Worm (Caenorhabditis elegans) whole organism, L2 larva: ENCODE measurements around the gene imp-2.

ENCODE experiments used
- C34F6.9 ChIP-seq: fragments of 150-350 bp; optimal IDR thresholded peaks from 2 replicates; lab custom pipeline; 2014; ENCODE audit warnings: missing biosample characterization, missing genetic modification characterization
- F13H6.1 ChIP-seq: sonication (generic microtip); optimal IDR thresholded peaks from 2 replicates; lab custom pipeline; 2016; ENCODE audit warnings: missing genetic modification characterization, missing compliant biosample characterization
- R02D3.7 ChIP-seq: fragments of 150-350 bp; optimal IDR thresholded peaks from 2 replicates; lab custom pipeline; 2014; ENCODE audit warnings: missing biosample characterization, missing genetic modification characterization
- Y55F3AM.14 ChIP-seq: fragments of 200-800 bp; sonication (Bioruptor generic); optimal IDR thresholded peaks from 2 replicates; lab custom pipeline; 2018; ENCODE audit warnings: mild to moderate bottlenecking, missing genetic modification characterization, missing compliant biosample characterization
- ZK546.5 ChIP-seq: sonication (generic microtip); optimal IDR thresholded peaks from 2 replicates; lab custom pipeline; 2017; ENCODE audit warnings: missing biosample characterization, missing genetic modification characterization
- alr-1 ChIP-seq: fragments of 150-350 bp; optimal IDR thresholded peaks from 2 replicates; lab custom pipeline; 2014; ENCODE audit warnings: missing biosample characterization, missing genetic modification characterization
- ama-1 ChIP-seq: fragments of 150-350 bp; optimal IDR thresholded peaks from 2 replicates; lab custom pipeline; 2018; ENCODE audit warnings: inconsistent platforms
- ceh-16 ChIP-seq: fragments of 150-350 bp; optimal IDR thresholded peaks from 2 replicates; lab custom pipeline; 2014; ENCODE audit warnings: missing biosample characterization, missing genetic modification characterization
- crh-2 ChIP-seq: sonication (generic microtip); optimal IDR thresholded peaks from 2 replicates; lab custom pipeline; 2017; ENCODE audit warnings: missing biosample characterization, missing genetic modification characterization
- dmd-4 ChIP-seq: sonication (generic microtip); optimal IDR thresholded peaks from 2 replicates; lab custom pipeline; 2017; ENCODE audit warnings: missing biosample characterization, missing genetic modification characterization
- egl-27 ChIP-seq: sonication (generic microtip); optimal IDR thresholded peaks from 3 replicates; lab custom pipeline; 2017; ENCODE audit warnings: missing biosample characterization, missing genetic modification reagents, missing genetic modification characterization
- elt-3 ChIP-seq: sonication (generic microtip); optimal IDR thresholded peaks from 2 replicates; lab custom pipeline; 2017; ENCODE audit warnings: missing biosample characterization, missing genetic modification characterization
- fos-1 ChIP-seq: fragments of 150-350 bp; optimal IDR thresholded peaks from 2 replicates; lab custom pipeline; 2014; ENCODE audit warnings: missing biosample characterization, missing genetic modification characterization
- gmeb-1 ChIP-seq: fragments of 150-350 bp; optimal IDR thresholded peaks from 2 replicates; lab custom pipeline; 2014; ENCODE audit warnings: missing biosample characterization, missing genetic modification characterization
- lin-11 ChIP-seq: fragments of 150-350 bp; sonication (generic microtip); optimal IDR thresholded peaks from 2 replicates; lab custom pipeline; 2014; ENCODE audit warnings: missing biosample characterization, missing genetic modification characterization, inconsistent platforms, mixed read lengths
- lin-13 ChIP-seq: fragments of 150-350 bp; optimal IDR thresholded peaks from 2 replicates; lab custom pipeline; 2014; ENCODE audit warnings: missing biosample characterization, missing genetic modification reagents, missing genetic modification characterization
- lin-39 ChIP-seq: fragments of 150-350 bp; optimal IDR thresholded peaks from 2 replicates; lab custom pipeline; 2014; ENCODE audit warnings: missing biosample characterization, missing genetic modification reagents, missing genetic modification characterization
- lsy-2 ChIP-seq, 2 experiments: fragments of 150-350 bp in 1 of 2; sonication (generic microtip) in 1 of 2; optimal IDR thresholded peaks; 2 replicates each; lab custom pipeline; 2014 to 2017; ENCODE audit warnings: missing biosample characterization in 2 of 2, missing genetic modification characterization in 2 of 2
- mab-5 ChIP-seq: fragments of 150-350 bp; optimal IDR thresholded peaks from 2 replicates; lab custom pipeline; 2014; ENCODE audit warnings: missing biosample characterization, missing genetic modification characterization
- mbf-1 ChIP-seq: sonication (generic microtip); optimal IDR thresholded peaks from 2 replicates; lab custom pipeline; 2017; ENCODE audit warnings: missing biosample characterization, missing genetic modification characterization
- mdl-1 ChIP-seq, 2 experiments: fragments of 150-350 bp in 1 of 2; sonication (generic microtip) in 1 of 2; optimal IDR thresholded peaks; 2 replicates each; lab custom pipeline; 2017; ENCODE audit warnings: missing biosample characterization in 2 of 2, missing genetic modification characterization in 2 of 2
- nhr-10 ChIP-seq: sonication (generic microtip); optimal IDR thresholded peaks from 2 replicates; lab custom pipeline; 2017; ENCODE audit warnings: missing biosample characterization, missing genetic modification characterization
- nhr-11 ChIP-seq: fragments of 150-350 bp; optimal IDR thresholded peaks from 2 replicates; lab custom pipeline; 2014; ENCODE audit warnings: missing biosample characterization, missing genetic modification characterization
- nhr-129 ChIP-seq: fragments of 150-350 bp; optimal IDR thresholded peaks from 2 replicates; lab custom pipeline; 2014; ENCODE audit warnings: missing biosample characterization, missing genetic modification characterization
- nhr-21 ChIP-seq: fragments of 150-350 bp; optimal IDR thresholded peaks from 2 replicates; lab custom pipeline; 2014; ENCODE audit warnings: missing biosample characterization, missing genetic modification characterization
- nhr-23 ChIP-seq: fragments of 150-350 bp; optimal IDR thresholded peaks from 2 replicates; lab custom pipeline; 2014; ENCODE audit warnings: missing biosample characterization, missing genetic modification reagents, missing genetic modification characterization
- nhr-237 ChIP-seq: fragments of 150-350 bp; optimal IDR thresholded peaks from 2 replicates; lab custom pipeline; 2014; ENCODE audit warnings: missing biosample characterization, missing genetic modification characterization
- nhr-25 ChIP-seq: fragments of 150-350 bp; sonication (generic microtip); optimal IDR thresholded peaks from 3 replicates; lab custom pipeline; 2014; ENCODE audit warnings: missing biosample characterization, missing genetic modification characterization
- peb-1 ChIP-seq: fragments of 150-350 bp; optimal IDR thresholded peaks from 2 replicates; lab custom pipeline; 2014; ENCODE audit warnings: missing biosample characterization, missing genetic modification characterization
- sem-4 ChIP-seq: fragments of 150-350 bp; optimal IDR thresholded peaks from 2 replicates; lab custom pipeline; 2014; ENCODE audit warnings: missing biosample characterization, missing genetic modification reagents, missing genetic modification characterization
- skn-1 ChIP-seq: sonication (generic microtip); optimal IDR thresholded peaks from 2 replicates; lab custom pipeline; 2017; ENCODE audit warnings: missing biosample characterization, missing genetic modification characterization
- sma-3 ChIP-seq: sonication (generic microtip); optimal IDR thresholded peaks from 2 replicates; lab custom pipeline; 2016; ENCODE audit warnings: missing genetic modification reagents, missing genetic modification characterization, missing compliant biosample characterization
- snpc-4 ChIP-seq: fragments of 150-350 bp; optimal IDR thresholded peaks from 2 replicates; lab custom pipeline; 2014; ENCODE audit warnings: missing biosample characterization, missing genetic modification characterization
- zag-1 ChIP-seq: fragments of 150-350 bp; optimal IDR thresholded peaks from 2 replicates; lab custom pipeline; 2014; ENCODE audit warnings: missing biosample characterization, missing genetic modification characterization
- ztf-1 ChIP-seq: fragments of 200-800 bp; sonication (Bioruptor generic); conservative IDR thresholded peaks from 2 replicates; pipeline ENCODE4 v1.3.6; 2022; ENCODE audit warnings: missing genetic modification characterization, missing compliant biosample characterization
- ztf-4 ChIP-seq: fragments of 150-350 bp; optimal IDR thresholded peaks from 2 replicates; lab custom pipeline; 2014; ENCODE audit warnings: missing biosample characterization, missing genetic modification characterization

The imp-2 gene

DNA sequence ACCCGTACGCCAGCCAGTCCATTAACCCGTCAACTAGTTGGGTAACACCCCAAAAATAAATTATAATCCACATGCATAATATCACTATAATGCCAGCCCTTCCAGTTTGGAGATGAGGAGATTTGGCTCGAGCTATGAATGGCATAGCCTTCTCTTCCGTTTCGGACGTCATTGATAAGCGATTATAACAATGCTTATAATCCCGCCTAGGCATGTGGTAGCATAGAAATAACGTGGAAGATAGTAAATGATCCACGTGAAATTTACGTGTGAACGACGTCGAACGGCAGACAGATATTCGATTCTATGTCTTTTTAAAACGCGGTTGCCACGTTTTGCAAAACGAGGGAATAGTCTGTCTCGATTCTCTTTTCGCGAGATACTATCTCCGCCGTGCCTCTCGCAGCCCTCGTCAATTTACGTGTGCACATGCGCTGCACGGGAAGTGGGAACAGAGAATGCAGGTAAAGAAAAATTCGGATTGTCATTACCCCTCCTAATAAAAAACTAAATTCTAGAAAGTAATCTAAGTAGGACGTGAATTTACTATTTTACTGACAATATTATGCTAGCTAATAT is 30.2 kb upstream of the imp-2 start:
- TF ChIP-seq nhr-129 (peak; percentile 42), crh-2 (tag; lab: Kevin White, UChicago) (peak; percentile 52), C34F6.9 (tag; lab: Kevin White, UChicago) (peak; percentile 13), gmeb-1 (tag; lab: Kevin White, UChicago) (peak; percentile 20), skn-1 (tag; lab: Kevin White, UChicago) (no peak), ceh-16 (no peak), zag-1 (no peak)
- TF ChIP-seq, all 48 proteins: peak for 4

DNA sequence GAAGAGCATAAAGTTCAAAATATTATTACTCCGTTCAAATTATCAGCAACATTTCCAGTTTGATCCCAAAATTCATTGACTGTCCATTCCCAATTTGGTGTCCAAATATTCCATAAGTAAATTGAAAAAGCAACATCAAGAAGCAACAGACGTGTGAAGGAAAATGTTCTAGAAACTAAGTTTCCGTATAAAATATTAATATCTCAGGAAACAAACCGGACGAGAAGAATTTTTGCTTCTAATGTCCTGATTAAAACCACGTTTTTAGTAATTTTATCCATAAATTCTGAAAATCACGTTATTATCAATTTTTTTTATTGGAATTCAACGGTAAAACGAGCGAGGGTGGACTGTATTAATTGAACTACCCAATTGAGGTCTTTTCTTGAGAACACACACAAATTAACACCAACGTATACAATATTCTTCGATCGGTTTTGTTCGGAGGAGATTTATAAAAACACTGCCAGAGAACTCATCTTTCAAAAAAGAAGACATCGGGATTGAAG is 28.3 kb upstream of the imp-2 start, which contains the start of gene pigq-1:
pigq-1 (minus strand) TSS at position 286 of the 509 bp plus-strand sequence.
- TF ChIP-seq ztf-4 (tag; lab: Kevin White, UChicago) (peak; percentile 23), peb-1 (no peak), lsy-2 (tag; optimal IDR thresholded peaks at IDR 0.05; lab: Kevin White, UChicago) (peak in 1 of 2 experiments; percentile 64), elt-3 (tag; lab: Kevin White, UChicago) (no peak), lin-11 (no peak), lin-39 (tag; lab: Kevin White, UChicago) (no peak), fos-1 (tag; lab: Kevin White, UChicago) (no peak), Y55F3AM.14 (GFP tag; lab: Kevin White, UChicago) (peak; percentile 40), sem-4 (tag; lab: Kevin White, UChicago) (peak; percentile 21), lin-13 (GFP tag; lab: Kevin White, UChicago) (peak; percentile 45), mdl-1 (tag; optimal IDR thresholded peaks at IDR 0.05; lab: Kevin White, UChicago) (no peak), F13H6.1 (tag; lab: Kevin White, UChicago) (peak; percentile 5), alr-1 (tag; lab: Kevin White, UChicago) (no peak), nhr-25 (tag; lab: Kevin White, UChicago) (peak; percentile 46), sma-3 (GFP tag; lab: Kevin White, UChicago) (peak; percentile 46), ama-1 (lab: Kevin White, UChicago) (peak; percentile 14), crh-2 (tag; lab: Kevin White, UChicago) (peak; percentile 57), snpc-4 (tag; lab: Kevin White, UChicago) (no peak), nhr-23 (tag; lab: Kevin White, UChicago) (no peak), ZK546.5 (peak; percentile 20), nhr-21 (tag; lab: Kevin White, UChicago) (peak; percentile 55), R02D3.7 (tag; lab: Kevin White, UChicago) (no peak), dmd-4 (tag; lab: Kevin White, UChicago) (no peak), nhr-11 (tag; lab: Kevin White, UChicago) (no peak)

DNA sequence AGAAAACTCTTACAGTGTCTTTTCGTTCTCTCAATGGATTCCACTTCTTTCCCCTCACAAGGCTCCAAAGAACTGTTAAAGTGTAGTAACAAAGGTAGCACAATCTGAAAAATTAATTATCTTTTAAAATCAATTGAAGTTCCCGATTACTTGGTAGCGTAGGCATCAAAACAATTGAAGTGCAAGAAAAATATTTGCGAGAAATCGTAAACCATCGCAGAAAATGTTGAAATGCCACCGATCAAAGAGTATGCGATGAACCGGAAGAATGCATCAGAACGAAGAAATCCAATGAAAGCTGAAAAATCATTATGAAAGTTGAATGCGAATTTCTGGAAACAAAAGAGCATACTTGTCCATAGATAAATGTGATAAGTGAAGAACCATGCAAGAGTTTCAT is 27.8 kb upstream of the imp-2 start:
- TF ChIP-seq F13H6.1 (tag; lab: Kevin White, UChicago) (no peak), peb-1 (no peak), egl-27 (no peak), mbf-1 (tag; lab: Kevin White, UChicago) (no peak), alr-1 (tag; lab: Kevin White, UChicago) (no peak), mab-5 (no peak), nhr-23 (tag; lab: Kevin White, UChicago) (no peak), mdl-1 (tag; optimal IDR thresholded peaks at IDR 0.05; lab: Kevin White, UChicago) (no peak), C34F6.9 (tag; lab: Kevin White, UChicago) (no peak), nhr-21 (tag; lab: Kevin White, UChicago) (no peak), nhr-10 (tag; lab: Kevin White, UChicago) (no peak), R02D3.7 (tag; lab: Kevin White, UChicago) (no peak), ztf-1 (no peak), ztf-4 (tag; lab: Kevin White, UChicago) (no peak), lsy-2 (tag; optimal IDR thresholded peaks at IDR 0.05; lab: Kevin White, UChicago) (no peak)

DNA sequence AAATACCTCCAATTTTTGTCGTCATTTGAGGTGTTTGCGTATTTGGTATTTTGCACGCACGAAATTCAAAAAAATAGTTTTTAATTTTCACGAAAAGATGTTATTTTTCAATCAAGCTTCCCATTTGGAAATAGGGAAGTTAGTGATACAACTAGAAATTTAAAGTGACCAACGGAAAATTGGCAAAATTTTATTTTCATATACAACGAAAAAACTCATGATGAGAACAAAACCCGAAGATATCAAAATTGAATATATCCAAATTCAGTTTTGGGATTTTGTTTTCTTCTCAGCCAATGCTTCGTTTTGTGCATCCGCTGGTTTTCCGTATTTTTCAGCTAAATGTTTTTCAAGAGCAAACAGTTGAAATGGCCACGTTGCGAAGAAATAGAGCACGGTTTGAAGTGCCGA is 27.2 kb upstream of the imp-2 start:
- TF ChIP-seq C34F6.9 (tag; lab: Kevin White, UChicago) = no peak
- no peak for TF ChIP-seq lin-11
- no peak for TF ChIP-seq Y55F3AM.14 (GFP tag; lab: Kevin White, UChicago)
- TF ChIP-seq snpc-4 (tag; lab: Kevin White, UChicago) = no peak
- no peak for TF ChIP-seq nhr-10 (tag; lab: Kevin White, UChicago)
- TF ChIP-seq nhr-237 (tag; lab: Kevin White, UChicago) = no peak
- TF ChIP-seq nhr-25 (tag; lab: Kevin White, UChicago) = no peak
- no peak for TF ChIP-seq ama-1 (lab: Kevin White, UChicago)
- TF ChIP-seq crh-2 (tag; lab: Kevin White, UChicago) = no peak
